Fruit fly (Drosophila melanogaster): Measurements from ENCODE around the gene CG32983.

DNA sequence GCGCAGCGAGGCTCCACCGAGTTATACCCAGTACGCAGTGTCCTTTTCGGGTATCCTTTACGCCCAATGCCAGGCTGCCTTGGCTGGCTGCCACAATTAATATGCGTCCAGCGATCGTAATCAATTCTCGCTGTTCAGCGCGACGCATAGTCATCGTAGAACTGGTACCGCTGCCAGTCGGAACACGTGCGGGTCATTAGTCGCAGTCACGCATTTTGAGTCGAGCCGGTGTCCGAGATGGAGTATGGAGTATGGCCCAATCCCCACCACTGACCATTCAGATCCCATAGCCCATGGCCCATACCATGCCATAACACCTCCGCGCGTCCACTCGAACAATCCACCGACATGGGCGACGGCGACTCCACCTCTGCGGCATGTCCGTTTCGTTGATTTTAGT is 7.9 kb upstream of the CG32983 start:
- TF ChIP-seq CG1621 (tag; optimal IDR thresholded peaks at IDR 0.05): peak; percentile 32
- no peak for TF ChIP-seq svp (GFP tag)
- no peak for TF ChIP-seq CG11762 (GFP tag; optimal IDR thresholded peaks at IDR 0.05; ENCODE audit: insufficient read depth)
- no peak for TF ChIP-seq net (GFP tag; optimal IDR thresholded peaks at IDR 0.05)
- TF ChIP-seq Gug (GFP tag; IDR thresholded peaks at IDR 0.05): no peak
- TF ChIP-seq Hr39 (GFP tag; optimal IDR thresholded peaks at IDR 0.05): no peak
- TF ChIP-seq Eip78C (GFP tag): no peak
- TF ChIP-seq Lpt (GFP tag; optimal IDR thresholded peaks at IDR 0.05): no peak
